Worm (Caenorhabditis elegans) whole organism, L1 larva: Measurements from ENCODE around the gene Y60C6A.3.
A peak's percentile ranks its signal among the peaks of the same experiment; 100 is the strongest.

ENCODE experiments used
- C04F5.9 ChIP-seq: sonication (generic microtip); optimal IDR thresholded peaks from 2 replicates; lab custom pipeline; 2016; ENCODE audit warnings: missing genetic modification characterization, missing compliant biosample characterization
- C34B4.2 ChIP-seq: sonication (generic microtip); optimal IDR thresholded peaks from 2 replicates; lab custom pipeline; 2017; ENCODE audit warnings: mild to moderate bottlenecking, missing genetic modification characterization, missing compliant biosample characterization
- F16B12.6 ChIP-seq: fragments of 150-350 bp; optimal IDR thresholded peaks from 2 replicates; lab custom pipeline; 2014; ENCODE audit warnings: missing biosample characterization, missing genetic modification characterization
- alr-1 ChIP-seq: fragments of 200-800 bp; sonication (Bioruptor generic); optimal IDR thresholded peaks from 2 replicates; lab custom pipeline; 2018; ENCODE audit warnings: borderline replicate concordance, mild to moderate bottlenecking, missing genetic modification characterization, missing compliant biosample characterization
- aly-2 ChIP-seq: fragments of 150-350 bp; optimal IDR thresholded peaks from 2 replicates; lab custom pipeline; 2014; ENCODE audit warnings: missing biosample characterization, missing genetic modification characterization
- ama-1 ChIP-seq: fragments of 150-350 bp; optimal IDR thresholded peaks from 2 replicates; lab custom pipeline; 2014
- blmp-1 ChIP-seq: fragments of 150-350 bp; optimal IDR thresholded peaks from 2 replicates; lab custom pipeline; 2014; ENCODE audit warnings: missing biosample characterization, missing genetic modification characterization
- ceh-63 ChIP-seq: fragments of 200-800 bp; sonication (Bioruptor generic); optimal IDR thresholded peaks from 2 replicates; lab custom pipeline; 2018; ENCODE audit warnings: mild to moderate bottlenecking, missing genetic modification characterization, missing compliant biosample characterization
- ceh-8 ChIP-seq: fragments of 200-800 bp; sonication (Bioruptor generic); optimal IDR thresholded peaks from 2 replicates; lab custom pipeline; 2018; ENCODE audit warnings: mild to moderate bottlenecking, missing genetic modification characterization, moderate library complexity, missing compliant biosample characterization
- ceh-82 ChIP-seq, 3 experiments: fragments of 150-350 bp in 1 of 3; sonication (generic microtip) in 2 of 3; optimal IDR thresholded peaks; 2 replicates each; lab custom pipeline; 2014 to 2017; ENCODE audit warnings: missing biosample characterization in 3 of 3, missing genetic modification characterization in 3 of 3
- ceh-88 ChIP-seq: fragments of 200-800 bp; sonication (Bioruptor generic); IDR thresholded peaks from 2 replicates; pipeline ENCODE4 v1.3.6; 2022; ENCODE audit warnings: missing genetic modification characterization, missing compliant biosample characterization
- ceh-90 ChIP-seq: sonication (generic microtip); optimal IDR thresholded peaks from 2 replicates; lab custom pipeline; 2016; ENCODE audit warnings: missing genetic modification characterization, missing compliant biosample characterization
- efl-1 ChIP-seq, 4 experiments: fragments of 150-350 bp; optimal IDR thresholded peaks in 3 of 4; peaks in 1 of 4; 1 replicate in 1 of 4; 2 replicates in 3 of 4; lab custom pipeline; 2014; ENCODE audit warnings: missing biosample characterization in 2 of 4, missing genetic modification characterization in 2 of 4, missing genetic modification reagents in 2 of 4
- efl-3 ChIP-seq: fragments of 200-800 bp; sonication (Bioruptor generic); optimal IDR thresholded peaks from 2 replicates; lab custom pipeline; 2018; ENCODE audit warnings: mild to moderate bottlenecking, missing genetic modification characterization, missing compliant biosample characterization
- egl-13 ChIP-seq: sonication (generic microtip); optimal IDR thresholded peaks from 2 replicates; lab custom pipeline; 2016; ENCODE audit warnings: missing genotype, missing genetic modification reagents, missing genetic modification characterization, missing compliant biosample characterization
- egl-27 ChIP-seq, 2 experiments: fragments of 150-350 bp in 1 of 2; sonication (generic microtip); optimal IDR thresholded peaks; 3 replicates each; lab custom pipeline; 2017 to 2018; ENCODE audit warnings: missing biosample characterization in 2 of 2, missing genetic modification characterization in 2 of 2, missing genetic modification reagents in 2 of 2
- elt-2 ChIP-seq: sonication (generic microtip); optimal IDR thresholded peaks from 2 replicates; lab custom pipeline; 2016; ENCODE audit warnings: missing genetic modification characterization, mild to moderate bottlenecking, inconsistent platforms, missing compliant biosample characterization, missing genetic modification reagents
- ets-5 ChIP-seq: fragments of 200-800 bp; sonication (Bioruptor generic); IDR thresholded peaks from 2 replicates; pipeline ENCODE4 v1.3.6; 2022; ENCODE audit warnings: missing genetic modification characterization, missing compliant biosample characterization
- fkh-10 ChIP-seq: sonication (generic microtip); optimal IDR thresholded peaks from 2 replicates; lab custom pipeline; 2017; ENCODE audit warnings: missing biosample characterization, missing genetic modification reagents, missing genetic modification characterization
- fkh-8 ChIP-seq: sonication (generic microtip); optimal IDR thresholded peaks from 2 replicates; lab custom pipeline; 2016; ENCODE audit warnings: mild to moderate bottlenecking, missing genetic modification characterization, missing compliant biosample characterization
- hlh-17 ChIP-seq: fragments of 200-800 bp; sonication (Bioruptor generic); optimal IDR thresholded peaks from 2 replicates; lab custom pipeline; 2018; ENCODE audit warnings: missing genetic modification characterization, mild to moderate bottlenecking, missing compliant biosample characterization, moderate library complexity, borderline replicate concordance
- lin-14 ChIP-seq: fragments of 200-800 bp; sonication (Bioruptor generic); optimal IDR thresholded peaks from 2 replicates; lab custom pipeline; 2018; ENCODE audit warnings: mild to moderate bottlenecking, missing genetic modification characterization, moderate library complexity, missing compliant biosample characterization
- lin-15B ChIP-seq: fragments of 150-350 bp; sonication (generic microtip); optimal IDR thresholded peaks from 3 replicates; lab custom pipeline; 2014; ENCODE audit warnings: missing biosample characterization, missing genetic modification characterization
- lin-35 ChIP-seq, 2 experiments: fragments of 150-350 bp; optimal IDR thresholded peaks; 2 replicates each; lab custom pipeline; 2014; ENCODE audit warnings: missing biosample characterization in 2 of 2, missing genetic modification characterization in 2 of 2, missing genetic modification reagents in 2 of 2
- lir-3 ChIP-seq: sonication (generic microtip); optimal IDR thresholded peaks from 2 replicates; lab custom pipeline; 2016; ENCODE audit warnings: mild to moderate bottlenecking, missing genetic modification characterization, moderate library complexity, missing compliant biosample characterization; ENCODE audit not compliant: poor library complexity
- lsy-2 ChIP-seq, 2 experiments: fragments of 150-350 bp; optimal IDR thresholded peaks; 2 replicates each; lab custom pipeline; 2014; ENCODE audit warnings: missing biosample characterization in 2 of 2, missing genetic modification characterization in 2 of 2
- mdl-1 ChIP-seq, 2 experiments: fragments of 150-350 bp; optimal IDR thresholded peaks; 2 replicates each; lab custom pipeline; 2014 to 2017; ENCODE audit warnings: missing biosample characterization in 2 of 2, missing genetic modification characterization in 2 of 2, inconsistent platforms in 1 of 2
- mep-1 ChIP-seq: fragments of 150-350 bp; optimal IDR thresholded peaks from 2 replicates; lab custom pipeline; 2014; ENCODE audit warnings: missing biosample characterization, missing genetic modification characterization
- nhr-11 ChIP-seq: fragments of 150-350 bp; optimal IDR thresholded peaks from 2 replicates; lab custom pipeline; 2014; ENCODE audit warnings: missing biosample characterization, missing genetic modification characterization
- nhr-12 ChIP-seq: sonication (generic microtip); optimal IDR thresholded peaks from 2 replicates; lab custom pipeline; 2017; ENCODE audit warnings: missing biosample characterization, missing genetic modification characterization
- nhr-19 ChIP-seq: fragments of 200-800 bp; sonication (Bioruptor generic); conservative IDR thresholded peaks from 2 replicates; pipeline ENCODE4 v1.3.6; 2022; ENCODE audit warnings: missing genetic modification characterization, missing compliant biosample characterization
- nhr-71 ChIP-seq: sonication (generic microtip); optimal IDR thresholded peaks from 2 replicates; lab custom pipeline; 2016; ENCODE audit warnings: mild to moderate bottlenecking, missing genetic modification characterization, moderate library complexity, missing compliant biosample characterization
- nhr-76 ChIP-seq: sonication (generic microtip); optimal IDR thresholded peaks from 2 replicates; lab custom pipeline; 2017; ENCODE audit warnings: missing biosample characterization, missing genetic modification characterization
- nhr-77 ChIP-seq: fragments of 150-350 bp; optimal IDR thresholded peaks from 2 replicates; lab custom pipeline; 2014; ENCODE audit warnings: missing biosample characterization, missing genetic modification characterization
- nhr-84 ChIP-seq: sonication (generic microtip); optimal IDR thresholded peaks from 2 replicates; lab custom pipeline; 2017; ENCODE audit warnings: missing biosample characterization, missing genetic modification characterization
- nhr-85 ChIP-seq: sonication (generic microtip); peaks from one replicate; lab custom pipeline; 2016; ENCODE audit warnings: missing genetic modification characterization, inconsistent platforms, missing compliant biosample characterization
- nhr-90 ChIP-seq: sonication (generic microtip); optimal IDR thresholded peaks from 2 replicates; lab custom pipeline; 2016; ENCODE audit warnings: mild to moderate bottlenecking, missing genetic modification characterization, missing compliant biosample characterization; ENCODE audit not compliant: poor library complexity
- pax-3 ChIP-seq: fragments of 200-800 bp; sonication (Bioruptor generic); optimal IDR thresholded peaks from 2 replicates; lab custom pipeline; 2018; ENCODE audit warnings: mild to moderate bottlenecking, missing genetic modification characterization, moderate library complexity, missing compliant biosample characterization
- pqm-1 ChIP-seq: sonication (generic microtip); optimal IDR thresholded peaks from 3 replicates; lab custom pipeline; 2017; ENCODE audit warnings: missing biosample characterization, missing genetic modification characterization
- rnt-1 ChIP-seq: sonication (generic microtip); optimal IDR thresholded peaks from 2 replicates; lab custom pipeline; 2016; ENCODE audit warnings: mild to moderate bottlenecking, missing genetic modification characterization, moderate library complexity, missing compliant biosample characterization
- skn-1 ChIP-seq: fragments of 150-350 bp; optimal IDR thresholded peaks from 2 replicates; lab custom pipeline; 2014; ENCODE audit warnings: missing biosample characterization, missing genetic modification characterization
- snpc-4 ChIP-seq: fragments of 150-350 bp; optimal IDR thresholded peaks from 2 replicates; lab custom pipeline; 2014; ENCODE audit warnings: missing biosample characterization, missing genetic modification characterization
- swsn-7 ChIP-seq: sonication (generic microtip); optimal IDR thresholded peaks from 2 replicates; lab custom pipeline; 2016; ENCODE audit warnings: missing genetic modification characterization, missing compliant biosample characterization
- tbx-2 ChIP-seq: sonication (generic microtip); optimal IDR thresholded peaks from 2 replicates; lab custom pipeline; 2016; ENCODE audit warnings: missing genetic modification characterization, missing compliant biosample characterization
- tlp-1 ChIP-seq: fragments of 150-350 bp; optimal IDR thresholded peaks from 2 replicates; lab custom pipeline; 2014; ENCODE audit warnings: missing biosample characterization, missing genetic modification characterization
- unc-130 ChIP-seq: fragments of 150-350 bp; optimal IDR thresholded peaks from 2 replicates; lab custom pipeline; 2017; ENCODE audit warnings: missing biosample characterization, missing genetic modification characterization, inconsistent platforms
- unc-30 ChIP-seq: sonication (generic microtip); optimal IDR thresholded peaks from 2 replicates; lab custom pipeline; 2017; ENCODE audit warnings: missing biosample characterization, missing genetic modification characterization
- unc-62 ChIP-seq: fragments of 150-350 bp; optimal IDR thresholded peaks from 2 replicates; lab custom pipeline; 2014; ENCODE audit warnings: missing biosample characterization, missing genetic modification reagents, missing genetic modification characterization
- unc-86 ChIP-seq: sonication (generic microtip); optimal IDR thresholded peaks from 2 replicates; lab custom pipeline; 2016; ENCODE audit warnings: missing genetic modification characterization, missing compliant biosample characterization
- vab-15 ChIP-seq: sonication (generic microtip); optimal IDR thresholded peaks from 2 replicates; lab custom pipeline; 2017; ENCODE audit warnings: missing genotype, mild to moderate bottlenecking, missing genetic modification characterization, missing compliant biosample characterization
- zag-1 ChIP-seq: fragments of 150-350 bp; optimal IDR thresholded peaks from 2 replicates; lab custom pipeline; 2014; ENCODE audit warnings: missing biosample characterization, missing genetic modification characterization
- zip-4 ChIP-seq: fragments of 200-800 bp; sonication (Bioruptor generic); optimal IDR thresholded peaks from 2 replicates; lab custom pipeline; 2018; ENCODE audit warnings: mild to moderate bottlenecking, missing genetic modification characterization, moderate library complexity, missing compliant biosample characterization
- ztf-4 ChIP-seq: fragments of 150-350 bp; optimal IDR thresholded peaks from 2 replicates; lab custom pipeline; 2014; ENCODE audit warnings: missing biosample characterization, missing genetic modification characterization

Gene Y60C6A.3

ce11 chrV:4810653-4811052, 25.1 kb downstream of the Y60C6A.3 start:
- TF ChIP-seq pqm-1 (tag; lab: Kevin White, UChicago) (no peak), elt-2 (tag; lab: Kevin White, UChicago) (no peak), lin-14 (GFP tag; lab: Kevin White, UChicago) (peak; percentile 85), snpc-4 (no peak), ceh-90 (tag; lab: Kevin White, UChicago) (no peak), nhr-85 (tag; lab: Kevin White, UChicago) (no peak), ceh-63 (GFP tag; lab: Kevin White, UChicago) (no peak), ztf-4 (tag; lab: Kevin White, UChicago) (no peak), efl-3 (GFP tag; lab: Kevin White, UChicago) (no peak), zag-1 (tag; lab: Kevin White, UChicago) (no peak), swsn-7 (tag; lab: Kevin White, UChicago) (peak; percentile 42), C04F5.9 (tag; lab: Kevin White, UChicago) (no peak), nhr-77 (tag; lab: Kevin White, UChicago) (no peak), skn-1 (tag; lab: Kevin White, UChicago) (peak; percentile 27), egl-13 (tag; lab: Kevin White, UChicago) (peak; percentile 32), ceh-88 (GFP tag; lab: Robert Waterston, UW) (no peak), egl-27 (tag; optimal IDR thresholded peaks at IDR 0.05; lab: Kevin White, UChicago) (no peak), fkh-10 (no peak), unc-130 (no peak), nhr-90 (tag; lab: Kevin White, UChicago) (no peak), nhr-11 (tag; lab: Kevin White, UChicago) (no peak), efl-1 (optimal IDR thresholded peaks at IDR 0.05; lab: Kevin White, UChicago) (peak; percentile 41 to 51), efl-1 (GFP tag; optimal IDR thresholded peaks at IDR 0.05 in 1 of 2; lab: Kevin White, UChicago) (peak; percentile 42 to 80), nhr-76 (no peak), zip-4 (GFP tag; lab: Kevin White, UChicago) (no peak), aly-2 (peak; percentile 14), mep-1 (peak; percentile 14), lin-15B (peak; percentile 47), blmp-1 (tag; lab: Kevin White, UChicago) (no peak), mdl-1 (tag; optimal IDR thresholded peaks at IDR 0.05; lab: Kevin White, UChicago) (no peak), hlh-17 (GFP tag; lab: Kevin White, UChicago) (no peak), nhr-84 (tag; lab: Kevin White, UChicago) (no peak), rnt-1 (tag; lab: Kevin White, UChicago) (no peak), unc-30 (tag; lab: Kevin White, UChicago) (no peak), nhr-12 (no peak), ets-5 (GFP tag; lab: Robert Waterston, UW) (no peak), nhr-71 (tag; lab: Kevin White, UChicago) (peak; percentile 58), ceh-8 (no peak), lin-35 (GFP tag; optimal IDR thresholded peaks at IDR 0.05; lab: Kevin White, UChicago) (peak in 1 of 2 experiments; percentile 62), lir-3 (tag; lab: Kevin White, UChicago) (no peak), nhr-19 (no peak; the same call in 1 of the 2 replicates), ama-1 (no peak), C34B4.2 (tag; lab: Kevin White, UChicago) (no peak), tbx-2 (tag; lab: Kevin White, UChicago) (no peak), vab-15 (tag; lab: Kevin White, UChicago) (no peak), alr-1 (tag; lab: Kevin White, UChicago) (no peak), F16B12.6 (tag; lab: Kevin White, UChicago) (peak; percentile 2), unc-62 (GFP tag; lab: Kevin White, UChicago) (no peak), unc-86 (tag; lab: Kevin White, UChicago) (peak; percentile 19), ceh-82 (tag; optimal IDR thresholded peaks at IDR 0.05; lab: Kevin White, UChicago) (peak in 2 of 3 experiments; percentile 13 to 65), pax-3 (tag; lab: Kevin White, UChicago) (no peak), fkh-8 (tag; lab: Kevin White, UChicago) (peak; percentile 69), tlp-1 (tag; lab: Kevin White, UChicago) (no peak), lsy-2 (tag; optimal IDR thresholded peaks at IDR 0.05; lab: Kevin White, UChicago) (peak in 1 of 2 experiments; percentile 65)
